Worm (Caenorhabditis elegans): Measurements from ENCODE around the gene ceh-31.
A peak's percentile ranks its signal among the peaks of the same experiment; 100 is the strongest.

The ceh-31 gene

ce11 chrX:3056098-3056497, 14.1 kb downstream of the ceh-31 start:
- TF ChIP-seq hlh-30 (tag; optimal IDR thresholded peaks at IDR 0.05; ENCODE audit: insufficient read depth) = no peak
- TF ChIP-seq mdl-1 (tag; optimal IDR thresholded peaks at IDR 0.05) = no peak
- TF ChIP-seq T20F7.1 (GFP tag; optimal IDR thresholded peaks at IDR 0.05) = no peak
- TF ChIP-seq aly-2 (tag; optimal IDR thresholded peaks at IDR 0.05) = no peak
- TF ChIP-seq lin-39 (tag; optimal IDR thresholded peaks at IDR 0.05) = no peak
- no peak for TF ChIP-seq spr-1 (tag; optimal IDR thresholded peaks at IDR 0.05)
- TF ChIP-seq tra-1 (GFP tag; IDR thresholded peaks at IDR 0.05) = no peak

DNA sequence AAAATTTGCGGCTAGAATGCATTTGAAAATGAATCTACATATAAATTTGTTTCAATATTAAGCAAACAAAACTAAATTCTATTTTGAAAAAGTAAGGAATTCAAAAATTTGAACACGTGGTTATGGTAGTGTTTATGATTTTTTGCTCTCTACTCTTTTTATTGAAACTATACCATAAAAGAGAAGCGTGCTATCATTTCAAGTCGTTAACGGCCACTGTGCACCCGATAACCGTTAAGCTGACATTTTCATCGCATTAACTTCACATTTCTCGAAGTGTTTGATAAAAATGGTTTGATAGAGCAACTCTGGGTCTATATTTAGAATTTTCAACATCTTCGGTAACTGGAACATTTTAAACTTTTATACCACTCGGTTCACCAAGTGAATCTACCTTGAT, 15.4 kb downstream of the ceh-31 start, which contains the start of gene twk-26:
Gene twk-26, minus strand, starts transcription at position 23 of the 400 bp plus-strand sequence.
- TF ChIP-seq egl-43 (GFP tag; IDR thresholded peaks at IDR 0.05) = no peak
- TF ChIP-seq Y75B8A.6 (GFP tag; IDR thresholded peaks at IDR 0.05) = no peak
- peak; percentile 83 for TF ChIP-seq pqm-1 (tag; optimal IDR thresholded peaks at IDR 0.05)
- no peak for TF ChIP-seq F49E8.2 (tag; optimal IDR thresholded peaks at IDR 0.05; ENCODE audit: borderline replicate concordance)
- no peak for TF ChIP-seq tra-1 (GFP tag; IDR thresholded peaks at IDR 0.05)
- peak; percentile 29 for TF ChIP-seq aha-1 (tag)
- no peak for TF ChIP-seq mdl-1 (tag; optimal IDR thresholded peaks at IDR 0.05)
- TF ChIP-seq dve-1 (tag; optimal IDR thresholded peaks at IDR 0.05; ENCODE audit: insufficient read depth) = peak; percentile 17
- no peak for TF ChIP-seq lin-1 (GFP tag; IDR thresholded peaks at IDR 0.05)
- no peak for TF ChIP-seq madf-5 (GFP tag; IDR thresholded peaks at IDR 0.05)
- TF ChIP-seq dmd-6 (GFP tag; IDR thresholded peaks at IDR 0.05) = peak; percentile 39
- no peak for TF ChIP-seq lin-13 (GFP tag; optimal IDR thresholded peaks at IDR 0.05)
- TF ChIP-seq Y105C5A.15 (GFP tag; IDR thresholded peaks at IDR 0.05) = no peak
- TF ChIP-seq nhr-48 (tag; optimal IDR thresholded peaks at IDR 0.05) = peak; percentile 16
- no peak for TF ChIP-seq ceh-62 (tag; optimal IDR thresholded peaks at IDR 0.05)
- TF ChIP-seq arid-1 (GFP tag; conservative IDR thresholded peaks at IDR 0.05) = no peak
- TF ChIP-seq php-3 (GFP tag; IDR thresholded peaks at IDR 0.05) = 0 out of 2 replicates have a peak, but pooled peaks have one; percentile 5
- no peak for TF ChIP-seq F26F4.8 (GFP tag; conservative IDR thresholded peaks at IDR 0.05)
- TF ChIP-seq mxl-3 (GFP tag; optimal IDR thresholded peaks at IDR 0.05) = peak; percentile 25
- no peak for TF ChIP-seq nhr-41 (GFP tag; IDR thresholded peaks at IDR 0.05)
- peak; percentile 47 for TF ChIP-seq hlh-11 (tag; optimal IDR thresholded peaks at IDR 0.05)
- no peak for TF ChIP-seq zag-1 (tag; optimal IDR thresholded peaks at IDR 0.05)
- no peak for TF ChIP-seq nhr-77 (tag; optimal IDR thresholded peaks at IDR 0.05)
- no peak for TF ChIP-seq jun-1 (tag; optimal IDR thresholded peaks at IDR 0.05)
- no peak for TF ChIP-seq vab-7 (GFP tag; IDR thresholded peaks at IDR 0.05)
- no peak for TF ChIP-seq egl-27 (tag; optimal IDR thresholded peaks at IDR 0.05)
- TF ChIP-seq unc-62 (GFP tag; optimal IDR thresholded peaks at IDR 0.05 in 1 of 2) = no peak
- TF ChIP-seq unc-62 (tag; optimal IDR thresholded peaks at IDR 0.05) = no peak
- no peak for TF ChIP-seq ztf-11 (tag; optimal IDR thresholded peaks at IDR 0.05)
- peak; percentile 22 for TF ChIP-seq nhr-28 (tag; optimal IDR thresholded peaks at IDR 0.05)
- no peak for TF ChIP-seq madf-9 (GFP tag; conservative IDR thresholded peaks at IDR 0.05)
- TF ChIP-seq daf-16 (GFP tag; optimal IDR thresholded peaks at IDR 0.05) = no peak
- peak; percentile 69 for TF ChIP-seq daf-16 (tag; optimal IDR thresholded peaks at IDR 0.05)

- TF ChIP-seq jun-1 (tag; optimal IDR thresholded peaks at IDR 0.05) (no peak), Y5F2A.4 (GFP tag; optimal IDR thresholded peaks at IDR 0.05) (no peak), php-3 (GFP tag; IDR thresholded peaks at IDR 0.05) (peak; percentile 79), daf-8 (GFP tag; IDR thresholded peaks at IDR 0.05) (no peak), ceh-62 (tag; optimal IDR thresholded peaks at IDR 0.05) (no peak), arid-1 (GFP tag; conservative IDR thresholded peaks at IDR 0.05) (no peak), unc-39 (tag; optimal IDR thresholded peaks at IDR 0.05) (no peak), mdl-1 (tag; optimal IDR thresholded peaks at IDR 0.05) (no peak), attf-4 (tag; optimal IDR thresholded peaks at IDR 0.05) (no peak), unc-62 (GFP tag; optimal IDR thresholded peaks at IDR 0.05 in 1 of 2) (peak in 1 of 2 experiments; percentile 27), unc-62 (tag; optimal IDR thresholded peaks at IDR 0.05) (no peak), ceh-20 (GFP tag; IDR thresholded peaks at IDR 0.05) (peak; percentile 62; the same call in 1 of the 2 replicates), vab-7 (GFP tag; IDR thresholded peaks at IDR 0.05) (no peak), unc-130 (GFP tag; optimal IDR thresholded peaks at IDR 0.05) (no peak), Y48G9A.11 (GFP tag; IDR thresholded peaks at IDR 0.05) (no peak), nhr-111 (GFP tag; optimal IDR thresholded peaks at IDR 0.05) (no peak), ceh-82 (tag; optimal IDR thresholded peaks at IDR 0.05) (no peak), nhr-102 (tag; optimal IDR thresholded peaks at IDR 0.05) (no peak), duxl-1 (tag; optimal IDR thresholded peaks at IDR 0.05; ENCODE audit: poor library complexity) (no peak), lin-1 (GFP tag; IDR thresholded peaks at IDR 0.05) (no peak), mdt-29 (GFP tag; IDR thresholded peaks at IDR 0.05) (no peak), lin-39 (tag; optimal IDR thresholded peaks at IDR 0.05) (no peak)
These were observed 15.8 kb downstream of the ceh-31 start for ce11 chrX:3054394-3054793.
